Fruit fly (Drosophila melanogaster): ENCODE measurements around the gene CG34012.

CG34012 gene

DNA sequence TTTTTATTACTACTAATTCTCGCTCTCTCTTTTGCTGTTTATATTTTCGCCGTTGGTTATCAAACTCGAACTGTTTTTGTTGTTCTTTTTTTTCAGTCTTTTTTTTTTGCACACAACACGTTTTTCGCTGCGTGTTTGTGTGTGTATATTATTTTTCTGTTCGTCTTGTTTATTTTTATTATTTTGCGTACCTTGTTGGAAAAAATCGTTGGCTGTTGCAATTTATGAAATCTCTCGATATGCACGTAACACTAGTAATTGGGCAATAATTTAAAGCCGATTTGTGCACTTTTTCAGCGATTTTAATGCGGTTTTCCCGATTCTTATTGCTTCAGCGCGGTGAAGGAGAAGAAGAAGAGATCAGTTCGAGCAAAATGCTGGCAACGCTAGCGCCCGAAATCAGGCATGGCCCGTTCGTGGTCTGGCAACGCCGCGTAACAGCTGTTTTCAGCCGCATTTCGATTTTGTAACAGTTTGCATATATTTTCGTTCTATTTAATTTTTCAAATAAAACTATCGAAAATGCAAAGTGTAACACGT lies 11.2 kb upstream of the CG34012 start, which contains the start of the genes FoxK and mRpL2 (continued):
- TF ChIP-seq Hey (tag; optimal IDR thresholded peaks at IDR 0.05) = no peak
- no peak for TF ChIP-seq GATAe (GFP tag; conservative IDR thresholded peaks at IDR 0.05)
- TF ChIP-seq jigr1 (GFP tag; IDR thresholded peaks at IDR 0.05) = no peak
- no peak for TF ChIP-seq Abd-B (GFP tag; optimal IDR thresholded peaks at IDR 0.05)
- TF ChIP-seq CG13624 (GFP tag; optimal IDR thresholded peaks at IDR 0.05) = peak; percentile 11
- no peak for TF ChIP-seq kay (GFP tag; optimal IDR thresholded peaks at IDR 0.05)
- peak; percentile 63 for TF ChIP-seq HmgD (GFP tag; optimal IDR thresholded peaks at IDR 0.05)
- no peak for TF ChIP-seq Six4 (GFP tag; optimal IDR thresholded peaks at IDR 0.05)
- TF ChIP-seq ewg (GFP tag; optimal IDR thresholded peaks at IDR 0.05) = peak; percentile 89
- TF ChIP-seq NC2α (GFP tag; optimal IDR thresholded peaks at IDR 0.05) = no peak
- no peak for TF ChIP-seq pita (GFP tag; optimal IDR thresholded peaks at IDR 0.05)
- TF ChIP-seq CG2129 (GFP tag; IDR thresholded peaks at IDR 0.05; ENCODE audit: partially characterized antibody) = no peak
- TF ChIP-seq CG6854 (GFP tag; optimal IDR thresholded peaks at IDR 0.05) = no peak
- TF ChIP-seq Hr3 (GFP tag; optimal IDR thresholded peaks at IDR 0.05) = no peak
- TF ChIP-seq CG12659 (GFP tag; optimal IDR thresholded peaks at IDR 0.05) = peak; percentile 43
- TF ChIP-seq stwl (tag; optimal IDR thresholded peaks at IDR 0.05) = peak; percentile 83
- TF ChIP-seq ssp (GFP tag; IDR thresholded peaks at IDR 0.05) = no peak
- peak; percentile 5 for TF ChIP-seq CG3281 (GFP tag; optimal IDR thresholded peaks at IDR 0.05)
- no peak for TF ChIP-seq Gug (GFP tag; IDR thresholded peaks at IDR 0.05)
- no peak for TF ChIP-seq fd64A (GFP tag; optimal IDR thresholded peaks at IDR 0.05)
- TF ChIP-seq Nf-YC (tag; optimal IDR thresholded peaks at IDR 0.05) = no peak
- no peak for TF ChIP-seq Ssrp (tag; optimal IDR thresholded peaks at IDR 0.05)
- peak; percentile 6 for TF ChIP-seq caup (GFP tag; optimal IDR thresholded peaks at IDR 0.05; ENCODE audit: severe bottlenecking)
- no peak for TF ChIP-seq CG18262 (tag; optimal IDR thresholded peaks at IDR 0.05)
- TF ChIP-seq twi (tag; optimal IDR thresholded peaks at IDR 0.05) = no peak
- TF ChIP-seq CG10147 (GFP tag; optimal IDR thresholded peaks at IDR 0.05) = no peak
- TF ChIP-seq tin (GFP tag; optimal IDR thresholded peaks at IDR 0.05) = no peak
- no peak for TF ChIP-seq HLH54F (GFP tag; optimal IDR thresholded peaks at IDR 0.05)
- TF ChIP-seq Ptx1 (GFP tag; IDR thresholded peaks at IDR 0.05) = no peak
- no peak for TF ChIP-seq Hr78 (GFP tag; optimal IDR thresholded peaks at IDR 0.05)
- no peak for TF ChIP-seq zen2 (GFP tag; IDR thresholded peaks at IDR 0.05; ENCODE audit: partially characterized antibody)
- TF ChIP-seq Bgb (GFP tag; IDR thresholded peaks at IDR 0.05; ENCODE audit: partially characterized antibody) = peak; percentile 23; the same call in 1 of the 2 replicates
- TF ChIP-seq nom (GFP tag; optimal IDR thresholded peaks at IDR 0.05) = peak; percentile 97
- peak; percentile 56 for TF ChIP-seq bbx (GFP tag; IDR thresholded peaks at IDR 0.05; ENCODE audit: partially characterized antibody)
- no peak for TF ChIP-seq CG12236 (GFP tag; optimal IDR thresholded peaks at IDR 0.05)
- TF ChIP-seq ERR (GFP tag; optimal IDR thresholded peaks at IDR 0.05) = peak; percentile 4
- no peak for TF ChIP-seq croc (GFP tag; conservative IDR thresholded peaks at IDR 0.05)
- no peak for TF ChIP-seq CG17328 (GFP tag; IDR thresholded peaks at IDR 0.05)
- no peak for TF ChIP-seq pho (GFP tag; optimal IDR thresholded peaks at IDR 0.05)
- no peak for TF ChIP-seq luna (GFP tag; optimal IDR thresholded peaks at IDR 0.05)
- no peak for TF ChIP-seq Hmx (GFP tag; optimal IDR thresholded peaks at IDR 0.05)
- no peak for TF ChIP-seq CG6654 (GFP tag; optimal IDR thresholded peaks at IDR 0.05)
- peak; percentile 39 for TF ChIP-seq CG10267 (tag; optimal IDR thresholded peaks at IDR 0.05)
- no peak for TF ChIP-seq CG2199 (GFP tag; IDR thresholded peaks at IDR 0.05)
- no peak for TF ChIP-seq disco-r (GFP tag; optimal IDR thresholded peaks at IDR 0.05)
- TF ChIP-seq Ets97D (GFP tag; optimal IDR thresholded peaks at IDR 0.05) = peak; percentile 55
- TF ChIP-seq gsb-n (tag; optimal IDR thresholded peaks at IDR 0.05) = no peak
- peak; percentile 74 for TF ChIP-seq lbe (GFP tag; optimal IDR thresholded peaks at IDR 0.05)
- TF ChIP-seq slou (GFP tag; optimal IDR thresholded peaks at IDR 0.05) = no peak
- TF ChIP-seq Dref (GFP tag; IDR thresholded peaks at IDR 0.05) = peak; percentile 44
- TF ChIP-seq Sry-δ (GFP tag; optimal IDR thresholded peaks at IDR 0.05) = peak; percentile 53
